Worm (Caenorhabditis elegans) whole organism, L3 larva: Measurements from ENCODE around the gene ptp-5.1.

ENCODE experiments used
- R02D3.7 ChIP-seq: fragments of 150-350 bp; optimal IDR thresholded peaks from 2 replicates; lab custom pipeline; 2014; ENCODE audit warnings: missing biosample characterization, missing genetic modification characterization
- ZK546.5 ChIP-seq: sonication (generic microtip); optimal IDR thresholded peaks from 2 replicates; lab custom pipeline; 2017; ENCODE audit warnings: missing biosample characterization, missing genetic modification characterization
- aly-2 ChIP-seq: fragments of 150-350 bp; optimal IDR thresholded peaks from 2 replicates; lab custom pipeline; 2014; ENCODE audit warnings: missing biosample characterization, missing genetic modification characterization
- ama-1 ChIP-seq: fragments of 150-350 bp; optimal IDR thresholded peaks from 2 replicates; lab custom pipeline; 2018
- ceh-28 ChIP-seq: fragments of 150-350 bp; optimal IDR thresholded peaks from 2 replicates; lab custom pipeline; 2014; ENCODE audit warnings: missing biosample characterization, missing genetic modification reagents, missing genetic modification characterization
- ceh-82 ChIP-seq: fragments of 150-350 bp; optimal IDR thresholded peaks from 2 replicates; lab custom pipeline; 2014; ENCODE audit warnings: missing biosample characterization, missing genetic modification characterization
- ceh-9 ChIP-seq: sonication (generic microtip); optimal IDR thresholded peaks from 2 replicates; lab custom pipeline; 2018; ENCODE audit warnings: missing biosample characterization, missing genetic modification characterization
- daf-12 ChIP-seq: fragments of 150-350 bp; optimal IDR thresholded peaks from 2 replicates; lab custom pipeline; 2014; ENCODE audit warnings: missing biosample characterization, missing genetic modification reagents, missing genetic modification characterization
- egl-27 ChIP-seq: sonication (generic microtip); optimal IDR thresholded peaks from 4 replicates; lab custom pipeline; 2017; ENCODE audit warnings: missing biosample characterization, missing genetic modification reagents, missing genetic modification characterization
- egl-5 ChIP-seq: fragments of 150-350 bp; optimal IDR thresholded peaks from 2 replicates; lab custom pipeline; 2017; ENCODE audit warnings: missing biosample characterization, missing genetic modification reagents, missing genetic modification characterization, inconsistent platforms
- elt-1 ChIP-seq: fragments of 150-350 bp; optimal IDR thresholded peaks from 2 replicates; lab custom pipeline; 2014; ENCODE audit warnings: missing biosample characterization, missing genetic modification characterization
- elt-2 ChIP-seq: sonication (generic microtip); optimal IDR thresholded peaks from 2 replicates; lab custom pipeline; 2016; ENCODE audit warnings: missing genetic modification reagents, mild to moderate bottlenecking, missing genetic modification characterization, missing compliant biosample characterization
- elt-3 ChIP-seq, 3 experiments: fragments of 150-350 bp in 1 of 3; sonication (generic microtip) in 2 of 3; optimal IDR thresholded peaks; 2 replicates in 2 of 3; 4 replicates in 1 of 3; lab custom pipeline; 2014 to 2017; ENCODE audit warnings: missing biosample characterization in 3 of 3, missing genetic modification characterization in 3 of 3
- eor-1 ChIP-seq, 2 experiments: fragments of 150-350 bp; optimal IDR thresholded peaks; 2 replicates each; lab custom pipeline; 2014 to 2018; ENCODE audit warnings: missing biosample characterization in 2 of 2, missing genetic modification characterization in 2 of 2
- fkh-10 ChIP-seq: sonication (generic microtip); optimal IDR thresholded peaks from 2 replicates; lab custom pipeline; 2017; ENCODE audit warnings: missing biosample characterization, missing genetic modification reagents, missing genetic modification characterization
- fkh-2 ChIP-seq: fragments of 150-350 bp; optimal IDR thresholded peaks from 2 replicates; lab custom pipeline; 2014; ENCODE audit warnings: missing biosample characterization, missing genetic modification reagents, missing genetic modification characterization
- fos-1 ChIP-seq: fragments of 150-350 bp; optimal IDR thresholded peaks from 2 replicates; lab custom pipeline; 2014; ENCODE audit warnings: missing biosample characterization, missing genetic modification characterization
- hmg-11 ChIP-seq: sonication (generic microtip); optimal IDR thresholded peaks from 2 replicates; lab custom pipeline; 2016; ENCODE audit warnings: missing genetic modification characterization, missing compliant biosample characterization
- lin-15B ChIP-seq: fragments of 150-350 bp; optimal IDR thresholded peaks from 2 replicates; lab custom pipeline; 2014; ENCODE audit warnings: missing biosample characterization, missing genetic modification characterization
- lin-39 ChIP-seq: fragments of 150-350 bp; optimal IDR thresholded peaks from 2 replicates; lab custom pipeline; 2018; ENCODE audit warnings: missing biosample characterization, missing genetic modification reagents, missing genetic modification characterization
- lsy-12 ChIP-seq: sonication (generic microtip); optimal IDR thresholded peaks from 2 replicates; lab custom pipeline; 2016; ENCODE audit warnings: mild to moderate bottlenecking, missing genetic modification characterization, missing compliant biosample characterization
- mdl-1 ChIP-seq: fragments of 150-350 bp; optimal IDR thresholded peaks from 2 replicates; lab custom pipeline; 2014; ENCODE audit warnings: missing biosample characterization, missing genetic modification characterization
- mml-1 ChIP-seq: fragments of 150-350 bp; sonication (generic microtip); optimal IDR thresholded peaks from 3 replicates; lab custom pipeline; 2014; ENCODE audit warnings: missing biosample characterization, missing genetic modification characterization
- nfya-1 ChIP-seq: sonication (generic microtip); optimal IDR thresholded peaks from 2 replicates; lab custom pipeline; 2017; ENCODE audit warnings: missing genetic modification characterization, mild to moderate bottlenecking, missing compliant biosample characterization, antibody characterized with exemption, moderate library complexity; ENCODE audit not compliant: insufficient read depth
- nhr-11 ChIP-seq: fragments of 150-350 bp; optimal IDR thresholded peaks from 2 replicates; lab custom pipeline; 2014; ENCODE audit warnings: missing biosample characterization, missing genetic modification characterization
- nhr-23 ChIP-seq: fragments of 150-350 bp; optimal IDR thresholded peaks from 2 replicates; lab custom pipeline; 2014; ENCODE audit warnings: missing biosample characterization, missing genetic modification reagents, missing genetic modification characterization
- nhr-43 ChIP-seq: sonication (generic microtip); optimal IDR thresholded peaks from 2 replicates; lab custom pipeline; 2016; ENCODE audit warnings: mild to moderate bottlenecking, missing genetic modification characterization, missing compliant biosample characterization; ENCODE audit not compliant: poor library complexity, severe bottlenecking
- nhr-76 ChIP-seq: fragments of 150-350 bp; sonication (generic microtip); optimal IDR thresholded peaks from 5 replicates; lab custom pipeline; 2014; ENCODE audit warnings: missing biosample characterization, missing genetic modification characterization
- nhr-77 ChIP-seq: fragments of 150-350 bp; optimal IDR thresholded peaks from 2 replicates; lab custom pipeline; 2014; ENCODE audit warnings: missing biosample characterization, missing genetic modification characterization
- pha-4 ChIP-seq: fragments of 150-350 bp; optimal IDR thresholded peaks from 2 replicates; lab custom pipeline; 2014; ENCODE audit warnings: missing biosample characterization, missing genetic modification reagents, missing genetic modification characterization
- pqm-1 ChIP-seq: fragments of 150-350 bp; optimal IDR thresholded peaks from 2 replicates; lab custom pipeline; 2017; ENCODE audit warnings: missing biosample characterization, missing genetic modification characterization, inconsistent platforms
- sea-2 ChIP-seq: fragments of 150-350 bp; sonication (generic microtip); optimal IDR thresholded peaks from 4 replicates; lab custom pipeline; 2014; ENCODE audit warnings: missing biosample characterization, missing genetic modification reagents, missing genetic modification characterization
- skn-1 ChIP-seq: fragments of 150-350 bp; optimal IDR thresholded peaks from 2 replicates; lab custom pipeline; 2014; ENCODE audit warnings: missing biosample characterization, missing genetic modification characterization
- snpc-4 ChIP-seq: fragments of 150-350 bp; optimal IDR thresholded peaks from 2 replicates; lab custom pipeline; 2014; ENCODE audit warnings: missing biosample characterization, missing genetic modification characterization
- tbx-2 ChIP-seq: sonication (generic microtip); optimal IDR thresholded peaks from 2 replicates; lab custom pipeline; 2016; ENCODE audit warnings: mild to moderate bottlenecking, missing genetic modification characterization, missing compliant biosample characterization
- unc-62 ChIP-seq: fragments of 150-350 bp; sonication (generic microtip); optimal IDR thresholded peaks from 4 replicates; lab custom pipeline; 2014; ENCODE audit warnings: missing biosample characterization, missing genetic modification reagents, missing genetic modification characterization
- zag-1 ChIP-seq: fragments of 150-350 bp; optimal IDR thresholded peaks from 2 replicates; lab custom pipeline; 2014; ENCODE audit warnings: missing biosample characterization, missing genetic modification characterization

The ptp-5.1 gene

DNA sequence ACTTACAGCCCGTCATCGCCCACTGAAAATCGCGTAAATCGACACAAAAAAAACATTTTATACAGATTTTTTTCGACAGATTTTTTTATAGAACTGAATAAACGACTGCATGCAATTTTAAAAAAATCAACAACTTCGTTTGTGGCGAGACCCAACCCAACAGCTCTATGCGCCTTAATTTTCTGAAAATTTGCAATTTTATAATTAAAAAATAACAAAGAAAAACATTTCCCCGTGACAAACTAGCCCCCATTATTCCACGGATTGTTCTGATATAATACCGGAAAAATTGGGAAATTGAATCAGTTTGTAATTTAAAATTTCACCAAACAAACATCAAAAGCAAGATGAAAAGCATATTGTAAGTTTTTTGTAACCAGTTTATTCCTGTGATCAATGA lies at the start of gene ptp-5.1:
TSS of gene ptp-5.1 (plus strand) at position 301 of the 400 bp plus-strand sequence.
- TF ChIP-seq ceh-82 (tag; lab: Kevin White, UChicago) (no peak), mml-1 (tag; lab: Kevin White, UChicago) (no peak), lsy-12 (no peak), snpc-4 (tag; lab: Kevin White, UChicago) (no peak), pha-4 (no peak), nhr-23 (no peak), skn-1 (no peak), R02D3.7 (no peak), unc-62 (no peak), mdl-1 (tag; lab: Kevin White, UChicago) (no peak), nhr-76 (tag; lab: Kevin White, UChicago) (no peak), sea-2 (no peak), aly-2 (tag; lab: Kevin White, UChicago) (no peak), ceh-9 (no peak), fkh-2 (tag; lab: Kevin White, UChicago) (no peak), nhr-43 (no peak), elt-1 (tag; lab: Kevin White, UChicago) (no peak), egl-27 (tag; lab: Kevin White, UChicago) (no peak), nhr-11 (tag; lab: Kevin White, UChicago) (no peak)
- TF ChIP-seq, all 47 proteins: peak for 0

DNA sequence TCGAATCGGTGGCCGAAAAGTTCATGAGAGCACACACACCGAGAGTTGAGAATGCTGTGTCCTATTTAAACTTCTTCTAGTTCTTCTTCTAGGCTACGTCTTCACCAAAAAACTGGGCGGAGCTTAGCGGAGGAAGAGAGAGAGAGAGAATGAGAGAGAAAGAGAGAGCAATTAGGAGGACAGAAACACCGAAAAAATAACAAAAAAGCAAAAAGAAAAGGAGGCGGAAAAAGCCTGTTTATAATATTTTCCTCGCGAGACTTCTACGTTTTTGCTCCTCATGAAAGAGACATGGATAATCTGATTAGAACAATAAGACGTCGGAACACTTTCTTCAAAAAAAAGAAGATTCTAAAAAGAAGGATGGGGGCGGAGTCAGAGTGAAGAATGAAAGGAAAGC lies 44.1 kb upstream of the ptp-5.1 start, which contains the start of gene tkr-3:
TSS of gene tkr-3 (minus strand) at position 101 of the 400 bp plus-strand sequence.
- TF ChIP-seq nhr-77 (tag; lab: Kevin White, UChicago) (no peak), lin-39 (tag; lab: Kevin White, UChicago) (no peak), nhr-43 (no peak), sea-2 (no peak), elt-1 (tag; lab: Kevin White, UChicago) (no peak), hmg-11 (tag; lab: Kevin White, UChicago) (no peak), fkh-10 (GFP tag; lab: Kevin White, UChicago) (no peak), zag-1 (tag; lab: Kevin White, UChicago) (no peak), nhr-76 (tag; lab: Kevin White, UChicago) (no peak), ZK546.5 (tag; lab: Kevin White, UChicago) (no peak), ama-1 (lab: Kevin White, UChicago) (no peak), mdl-1 (tag; lab: Kevin White, UChicago) (no peak)

DNA sequence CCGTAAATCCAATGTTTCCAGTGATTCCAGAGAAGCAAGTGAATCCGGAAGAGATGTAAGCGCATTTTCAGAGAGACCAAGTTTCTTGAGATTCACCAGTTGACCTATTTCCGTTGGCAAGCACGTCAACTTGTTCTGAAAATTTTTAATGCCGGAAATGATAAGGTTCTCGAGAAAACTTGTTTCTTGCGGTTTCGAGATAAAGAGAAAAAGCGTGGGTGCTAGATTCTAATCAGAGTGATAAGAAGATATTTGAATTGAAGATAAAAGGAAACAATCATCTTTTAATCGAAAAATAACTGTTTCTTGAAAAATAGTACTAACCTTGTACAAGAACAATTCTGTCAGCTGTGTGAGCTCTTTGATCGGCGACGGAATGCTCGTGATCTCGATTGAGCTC lies 34.3 kb upstream of the ptp-5.1 start:
- peak; percentile 36 for TF ChIP-seq nhr-23
- peak; percentile 1 for TF ChIP-seq elt-2 (tag; lab: Kevin White, UChicago)
- no peak for TF ChIP-seq snpc-4 (tag; lab: Kevin White, UChicago)
- peak in 2 of 3 experiments; percentile 43 to 80 for TF ChIP-seq elt-3 (tag; optimal IDR thresholded peaks at IDR 0.05; lab: Kevin White, UChicago)
- TF ChIP-seq egl-5 (tag; lab: Kevin White, UChicago): no peak

DNA sequence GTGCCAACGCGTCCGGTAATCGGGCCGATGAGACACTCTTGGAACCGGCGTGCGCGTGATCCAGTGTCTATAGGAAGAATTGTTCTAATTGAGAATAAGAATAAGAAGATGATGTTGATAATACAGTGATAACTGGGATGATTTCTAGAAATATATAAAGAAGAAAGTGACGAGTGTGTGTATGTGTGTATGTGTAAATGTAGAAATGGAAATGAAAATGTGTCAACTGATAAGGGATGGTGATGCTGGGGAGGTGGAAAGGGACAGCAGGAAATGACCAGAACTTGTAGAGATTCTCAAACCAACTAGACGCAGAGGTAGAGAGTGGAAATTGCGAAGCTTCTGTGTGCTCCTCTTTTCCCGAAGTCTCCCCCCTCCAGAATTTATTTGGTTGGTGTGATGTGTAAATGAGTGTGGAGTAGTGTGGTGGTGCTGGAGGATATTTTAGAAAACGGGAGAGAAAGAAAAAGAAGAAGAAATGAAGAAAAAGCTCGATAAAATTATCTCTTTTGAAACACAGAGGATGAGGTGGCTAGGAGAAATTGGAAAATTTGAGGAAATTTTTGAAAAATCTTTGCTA lies 32.2 kb upstream of the ptp-5.1 start:
- TF ChIP-seq lin-15B: no peak
- TF ChIP-seq ceh-28 (tag; lab: Kevin White, UChicago): peak; percentile 21
- no peak for TF ChIP-seq eor-1 (tag; optimal IDR thresholded peaks at IDR 0.05; lab: Kevin White, UChicago)
- peak; percentile 39 for TF ChIP-seq elt-2 (tag; lab: Kevin White, UChicago)
- peak in 1 of 3 experiments; percentile 11 for TF ChIP-seq elt-3 (tag; optimal IDR thresholded peaks at IDR 0.05; lab: Kevin White, UChicago)
- peak; percentile 46 for TF ChIP-seq nfya-1
- peak; percentile 15 for TF ChIP-seq egl-5 (tag; lab: Kevin White, UChicago)
- TF ChIP-seq pqm-1 (tag; lab: Kevin White, UChicago): peak; percentile 68
- TF ChIP-seq hmg-11 (tag; lab: Kevin White, UChicago): no peak
- peak; percentile 69 for TF ChIP-seq nhr-23
- TF ChIP-seq lsy-12: peak; percentile 1
- no peak for TF ChIP-seq fos-1 (tag; lab: Kevin White, UChicago)
- TF ChIP-seq tbx-2: no peak
- no peak for TF ChIP-seq daf-12 (tag; lab: Kevin White, UChicago)
- TF ChIP-seq, all 47 proteins: peak for 8
